Worm (Caenorhabditis elegans): ENCODE data around the gene F48G7.9.

The F48G7.9 gene

ce11 chrV:628527-628926, at the start of gene F48G7.9:
TSS of gene F48G7.9 (minus strand) at chrV:628627.
- no peak for TF ChIP-seq him-1 (tag; optimal IDR thresholded peaks at IDR 0.05)

- TF ChIP-seq dao-5 (tag; optimal IDR thresholded peaks at IDR 0.05) (no peak), W03F9.2 (tag; optimal IDR thresholded peaks at IDR 0.05) (peak; percentile 4), him-1 (tag; optimal IDR thresholded peaks at IDR 0.05) (no peak)
Measured at ce11 chrV:676550-677084, 48.2 kb upstream of the F48G7.9 start, which contains the start of the genes fbxa-72 and srx-21. TSS of gene fbxa-72 (minus strand) at chrV:676753. TSS of gene srx-21 (plus strand) at chrV:677034.

ce11 chrV:676090-676489, 47.7 kb upstream of the F48G7.9 start:
- TF ChIP-seq him-1 (tag; optimal IDR thresholded peaks at IDR 0.05) (no peak), W03F9.2 (tag; optimal IDR thresholded peaks at IDR 0.05) (no peak), dao-5 (tag; optimal IDR thresholded peaks at IDR 0.05) (no peak)

- TF ChIP-seq dao-5 (tag; optimal IDR thresholded peaks at IDR 0.05), result no peak
- TF ChIP-seq him-1 (tag; optimal IDR thresholded peaks at IDR 0.05), result no peak
- no peak for TF ChIP-seq W03F9.2 (tag; optimal IDR thresholded peaks at IDR 0.05)
Measured at ce11 chrV:674213-674612, 45.8 kb upstream of the F48G7.9 start, which contains the start of gene sru-25. TSS of gene sru-25 (minus strand) at chrV:674313.

ce11 chrV:671342-671741, 42.9 kb upstream of the F48G7.9 start, which contains the start of gene sru-24:
TSS of gene sru-24 (minus strand) at chrV:671442.
- TF ChIP-seq him-1 (tag; optimal IDR thresholded peaks at IDR 0.05) (no peak), dao-5 (tag; optimal IDR thresholded peaks at IDR 0.05) (no peak), W03F9.2 (tag; optimal IDR thresholded peaks at IDR 0.05) (no peak)

ce11 chrV:667459-667858, 39.0 kb upstream of the F48G7.9 start, which contains the start of gene nhr-180:
TSS of gene nhr-180 (minus strand) at chrV:667510.
- TF ChIP-seq him-1 (tag; optimal IDR thresholded peaks at IDR 0.05) (no peak), W03F9.2 (tag; optimal IDR thresholded peaks at IDR 0.05) (no peak), dao-5 (tag; optimal IDR thresholded peaks at IDR 0.05) (no peak)

- no peak for TF ChIP-seq him-1 (tag; optimal IDR thresholded peaks at IDR 0.05)
Measured at ce11 chrV:664337-664847, 36.0 kb upstream of the F48G7.9 start, which contains the start of the genes F31F4.11 and srh-266. TSS of gene F31F4.11 (minus strand) at chrV:664437. TSS of gene srh-266 (plus strand) at chrV:664797.

- TF ChIP-seq W03F9.2 (tag; optimal IDR thresholded peaks at IDR 0.05) (no peak), dao-5 (tag; optimal IDR thresholded peaks at IDR 0.05) (no peak), him-1 (tag; optimal IDR thresholded peaks at IDR 0.05) (no peak)
Measured at ce11 chrV:660210-660609, 31.8 kb upstream of the F48G7.9 start, which contains the start of gene F31F4.17. TSS of gene F31F4.17 (minus strand) at chrV:660310.

- TF ChIP-seq W03F9.2 (tag; optimal IDR thresholded peaks at IDR 0.05) (no peak), dao-5 (tag; optimal IDR thresholded peaks at IDR 0.05) (no peak), him-1 (tag; optimal IDR thresholded peaks at IDR 0.05) (no peak)
Measured at ce11 chrV:657678-658077, 29.3 kb upstream of the F48G7.9 start, which contains the start of gene srh-246. TSS of gene srh-246 (minus strand) at chrV:657778.

ce11 chrV:655823-656222, 27.4 kb upstream of the F48G7.9 start, which contains the start of gene srh-245:
TSS of gene srh-245 (minus strand) at chrV:655923.
- no peak for TF ChIP-seq W03F9.2 (tag; optimal IDR thresholded peaks at IDR 0.05)
- TF ChIP-seq him-1 (tag; optimal IDR thresholded peaks at IDR 0.05), result no peak
- TF ChIP-seq dao-5 (tag; optimal IDR thresholded peaks at IDR 0.05), result no peak

- TF ChIP-seq W03F9.2 (tag; optimal IDR thresholded peaks at IDR 0.05) (no peak), him-1 (tag; optimal IDR thresholded peaks at IDR 0.05) (no peak), dao-5 (tag; optimal IDR thresholded peaks at IDR 0.05) (no peak)
Measured at ce11 chrV:654402-654801, 26.0 kb upstream of the F48G7.9 start, which contains the start of gene srj-6. TSS of gene srj-6 (minus strand) at chrV:654502.

ce11 chrV:652940-653339, 24.5 kb upstream of the F48G7.9 start, which contains the start of gene srj-5:
TSS of gene srj-5 (minus strand) at chrV:653040.
- no peak for TF ChIP-seq him-1 (tag; optimal IDR thresholded peaks at IDR 0.05)
- TF ChIP-seq dao-5 (tag; optimal IDR thresholded peaks at IDR 0.05), result no peak
- TF ChIP-seq W03F9.2 (tag; optimal IDR thresholded peaks at IDR 0.05), result no peak

- TF ChIP-seq W03F9.2 (tag; optimal IDR thresholded peaks at IDR 0.05), result no peak
Measured at ce11 chrV:646888-647287, 18.5 kb upstream of the F48G7.9 start, which contains the start of gene ugt-42. TSS of gene ugt-42 (plus strand) at chrV:647188.

- TF ChIP-seq him-1 (tag; optimal IDR thresholded peaks at IDR 0.05) (no peak), dao-5 (tag; optimal IDR thresholded peaks at IDR 0.05) (no peak), W03F9.2 (tag; optimal IDR thresholded peaks at IDR 0.05) (no peak)
Measured at ce11 chrV:646129-646528, 17.7 kb upstream of the F48G7.9 start, which contains the start of gene F48G7.12. TSS of gene F48G7.12 (minus strand) at chrV:646229.

ce11 chrV:642750-643149, 14.3 kb upstream of the F48G7.9 start, which contains the start of gene nhr-190:
TSS of gene nhr-190 (minus strand) at chrV:642924.
- no peak for TF ChIP-seq dao-5 (tag; optimal IDR thresholded peaks at IDR 0.05)
- no peak for TF ChIP-seq him-1 (tag; optimal IDR thresholded peaks at IDR 0.05)
- TF ChIP-seq W03F9.2 (tag; optimal IDR thresholded peaks at IDR 0.05), result no peak
